Worm (Caenorhabditis elegans) whole organism, midembryonic: ENCODE results near the gene Y53C12A.7.

Experiments
- T22C8.4 ChIP-seq: fragments of 200-800 bp; sonication (Bioruptor generic); IDR thresholded peaks from 2 replicates; pipeline ENCODE4 v1.3.6; 2022; ENCODE audit warnings: missing genetic modification characterization, missing compliant biosample characterization
- cog-1 ChIP-seq: sonication (generic microtip); optimal IDR thresholded peaks from 2 replicates; lab custom pipeline; 2016; ENCODE audit warnings: missing genetic modification characterization, missing compliant biosample characterization
- flt-1 ChIP-seq: fragments of 200-800 bp; sonication (Bioruptor generic); IDR thresholded peaks from 2 replicates; pipeline ENCODE4 v1.3.6; 2022; ENCODE audit warnings: missing genetic modification characterization, missing compliant biosample characterization
- klf-2 ChIP-seq: fragments of 200-800 bp; sonication (Bioruptor generic); conservative IDR thresholded peaks from 2 replicates; pipeline ENCODE4 v1.3.6; 2022; ENCODE audit warnings: missing genetic modification reagents, missing genetic modification characterization, missing compliant biosample characterization
- med-1 ChIP-seq: sonication (generic microtip); optimal IDR thresholded peaks from 2 replicates; lab custom pipeline; 2017; ENCODE audit warnings: missing genetic modification characterization, mild to moderate bottlenecking, missing compliant biosample characterization, antibody characterized with exemption, missing genetic modification reagents; ENCODE audit not compliant: insufficient read depth
- ref-1 ChIP-seq: fragments of 200-800 bp; sonication (Bioruptor generic); conservative IDR thresholded peaks from 2 replicates; pipeline ENCODE4 v1.3.6; 2022; ENCODE audit warnings: missing genetic modification reagents, missing genetic modification characterization, missing compliant biosample characterization
- tab-1 ChIP-seq: fragments of 200-800 bp; sonication (Bioruptor generic); IDR thresholded peaks from 2 replicates; pipeline ENCODE4 v1.3.6; 2022; ENCODE audit warnings: missing genetic modification characterization, missing compliant biosample characterization
- ztf-23 ChIP-seq: fragments of 200-800 bp; sonication (Bioruptor generic); IDR thresholded peaks from 2 replicates; pipeline ENCODE4 v1.3.6; 2022; ENCODE audit warnings: missing genetic modification reagents, missing genetic modification characterization, missing compliant biosample characterization
- ztf-29 ChIP-seq: fragments of 200-800 bp; sonication (Bioruptor generic); IDR thresholded peaks from 2 replicates; pipeline ENCODE4 v1.3.6; 2022; ENCODE audit warnings: missing genetic modification reagents, missing genetic modification characterization, missing compliant biosample characterization

DNA sequence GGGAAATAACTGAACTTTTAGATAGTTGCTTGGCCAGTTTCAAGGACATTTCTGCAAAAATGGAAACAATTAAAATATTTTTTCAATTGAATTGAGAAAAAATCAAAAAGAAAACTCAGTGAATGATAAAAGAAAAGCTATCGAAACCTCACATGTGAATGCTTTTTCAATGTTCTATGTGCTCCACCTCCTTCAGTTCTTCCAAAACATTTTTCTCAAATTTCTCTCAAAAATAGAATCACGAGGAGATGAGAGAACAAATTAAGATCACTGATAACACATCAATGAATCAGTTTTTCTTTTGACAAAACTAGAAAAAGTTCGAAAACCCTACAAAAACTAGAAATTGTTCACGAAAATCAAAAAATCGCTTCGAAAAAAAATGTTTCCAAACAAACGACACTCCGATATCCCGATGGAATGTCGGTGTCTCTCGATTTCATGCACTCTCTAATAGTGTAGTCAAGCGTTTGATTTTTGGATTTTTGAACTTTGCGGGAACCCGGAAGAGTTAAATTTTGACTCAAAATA lies 13.6 kb upstream of the Y53C12A.7 start, which contains the start of gene ZK1320.9:
- TF ChIP-seq med-1 (GFP tag; lab: Kevin White, UChicago) = no peak
- no peak for TF ChIP-seq flt-1 (GFP tag; lab: Robert Waterston, UW)
- no peak for TF ChIP-seq ztf-29 (GFP tag; lab: Robert Waterston, UW)
- TF ChIP-seq tab-1 (GFP tag; lab: Robert Waterston, UW) = no peak
- TF ChIP-seq ztf-23 (GFP tag; lab: Robert Waterston, UW) = no peak
- no peak for TF ChIP-seq ref-1 (GFP tag; lab: Robert Waterston, UW)
- no peak for TF ChIP-seq klf-2 (GFP tag; lab: Robert Waterston, UW)
- no peak for TF ChIP-seq cog-1
- no peak for TF ChIP-seq T22C8.4 (GFP tag; lab: Robert Waterston, UW)
